Worm (Caenorhabditis elegans) whole organism, young adult: ENCODE results near the gene nlp-67.

Experiments
- F23B12.7 ChIP-seq: sonication (generic microtip); optimal IDR thresholded peaks from 2 replicates; lab custom pipeline; 2017; ENCODE audit warnings: missing genetic modification characterization, mild to moderate bottlenecking, missing compliant biosample characterization, antibody characterized with exemption, moderate library complexity; ENCODE audit not compliant: insufficient read depth
- F57C9.4 ChIP-seq: sonication (generic microtip); optimal IDR thresholded peaks from 2 replicates; lab custom pipeline; 2017; ENCODE audit warnings: mild to moderate bottlenecking, missing genetic modification characterization, missing compliant biosample characterization
- ama-1 ChIP-seq, 3 experiments: fragments of 150-350 bp in 1 of 3; sonication (generic microtip) in 2 of 3; optimal IDR thresholded peaks; 2 replicates each; lab custom pipeline; 2014 to 2018; ENCODE audit warnings: missing biosample characterization in 2 of 3, missing genetic modification characterization in 2 of 3, missing genetic modification reagents in 2 of 3
- hmg-20 ChIP-seq: fragments of 200-800 bp; sonication (Bioruptor generic); IDR thresholded peaks from 2 replicates; pipeline ENCODE4 v1.3.6; 2022; ENCODE audit warnings: missing genetic modification reagents, missing genetic modification characterization, missing compliant biosample characterization
- lin-26 ChIP-seq: fragments of 200-800 bp; sonication (Bioruptor generic); IDR thresholded peaks from 2 replicates; pipeline ENCODE4 v1.3.6; 2022; ENCODE audit warnings: missing genetic modification reagents, missing genetic modification characterization, missing compliant biosample characterization
- snpc-4 ChIP-seq, 5 experiments: fragments of 150-350 bp in 1 of 5; sonication (generic microtip) in 4 of 5; optimal IDR thresholded peaks; 2 replicates each; lab custom pipeline; 2014 to 2018; ENCODE audit warnings: missing genetic modification characterization in 5 of 5, missing biosample characterization in 3 of 5, antibody characterized with exemption in 2 of 5, mild to moderate bottlenecking in 2 of 5, missing compliant biosample characterization in 2 of 5, missing genotype in 2 of 5, moderate library complexity in 2 of 5, missing genetic modification reagents in 1 of 5
- tlf-1 ChIP-seq: fragments of 200-800 bp; sonication (Bioruptor generic); optimal IDR thresholded peaks from 2 replicates; lab custom pipeline; 2018; ENCODE audit warnings: mild to moderate bottlenecking, missing genetic modification characterization, missing compliant biosample characterization

- TF ChIP-seq lin-26 (GFP tag; lab: Robert Waterston, UW) (no peak), ama-1 (optimal IDR thresholded peaks at IDR 0.05; lab: Kevin White, UChicago) (no peak), ama-1 (GFP tag; optimal IDR thresholded peaks at IDR 0.05; lab: Kevin White, UChicago) (no peak), F57C9.4 (tag; lab: Kevin White, UChicago) (no peak), snpc-4 (GFP tag; optimal IDR thresholded peaks at IDR 0.05; lab: Kevin White, UChicago) (no peak), snpc-4 (tag; optimal IDR thresholded peaks at IDR 0.05; lab: Kevin White, UChicago) (no peak), hmg-20 (no peak), F23B12.7 (tag; lab: Kevin White, UChicago) (no peak), tlf-1 (GFP tag; lab: Kevin White, UChicago) (no peak)
Measured at ce11 chrX:16217108-16217507, 32.9 kb downstream of the nlp-67 start, which contains the start of gene F23A7.1.
